Fruit fly (Drosophila melanogaster): Measurements from ENCODE around the gene CG9682.

DNA sequence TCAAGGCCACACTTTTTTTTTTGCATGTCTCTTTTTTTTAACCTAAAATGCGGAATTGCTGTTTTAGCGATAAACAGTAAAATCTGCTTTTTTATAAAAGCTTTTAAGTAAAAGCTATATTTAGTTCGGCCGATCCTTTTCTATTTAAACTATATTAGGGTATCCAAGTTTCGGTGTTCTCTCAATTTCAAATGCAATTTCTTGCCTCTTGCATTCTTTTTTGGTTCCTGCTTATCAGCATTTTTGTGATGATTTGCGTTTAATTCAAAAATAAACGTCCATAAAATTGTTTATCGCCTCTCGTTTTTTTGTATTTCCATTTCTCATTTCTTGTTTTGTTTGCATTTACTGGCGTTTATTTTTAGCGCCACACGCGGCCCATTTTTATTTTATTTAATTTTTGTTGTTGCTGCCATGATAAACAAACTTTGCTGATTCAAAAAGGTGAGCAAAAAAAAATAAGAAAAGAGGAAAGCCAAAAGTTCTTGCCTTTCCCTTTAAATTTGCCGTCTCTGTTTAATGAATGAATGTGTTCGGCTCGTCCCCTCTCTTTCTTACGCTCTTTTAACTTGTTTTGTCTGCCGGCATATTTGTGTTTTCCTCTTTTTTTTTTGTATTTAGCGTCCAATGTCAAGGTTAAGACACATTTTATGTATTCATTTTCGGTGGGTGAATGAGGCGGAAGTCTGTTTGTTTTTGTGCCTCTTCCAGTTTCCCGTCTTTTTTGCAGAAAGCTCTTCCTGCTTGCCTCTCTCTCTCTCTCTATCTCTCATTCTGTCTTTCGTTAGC, 30.8 kb downstream of the CG9682 start:
- TF ChIP-seq Dll (optimal IDR thresholded peaks at IDR 0.05) (no peak), psq (optimal IDR thresholded peaks at IDR 0.05) (no peak), CG8478 (optimal IDR thresholded peaks at IDR 0.05) (no peak)

All from whole organism.